Fruit fly (Drosophila melanogaster) whole organism, adult: ENCODE measurements around the gene CG7179.

Experiments
- CG33017 ChIP-seq: fragments of 200-800 bp; sonication (Bioruptor generic); optimal IDR thresholded peaks from 2 replicates; lab custom pipeline; 2018; ENCODE audit warnings: missing biosample characterization, mild to moderate bottlenecking, missing genetic modification characterization, moderate library complexity
- Clk ChIP-seq: fragments of 200-800 bp; sonication (Bioruptor generic); optimal IDR thresholded peaks from 2 replicates; lab custom pipeline; 2017; ENCODE audit warnings: missing biosample characterization, missing genetic modification characterization
- Crg-1 ChIP-seq: fragments of 200-800 bp; sonication (Bioruptor generic); optimal IDR thresholded peaks from 2 replicates; lab custom pipeline; 2016; ENCODE audit warnings: missing biosample characterization, missing genetic modification characterization
- Mnt ChIP-seq: fragments of 200-800 bp; sonication (Bioruptor generic); optimal IDR thresholded peaks from 2 replicates; lab custom pipeline; 2016; ENCODE audit warnings: missing biosample characterization, mild to moderate bottlenecking, missing genetic modification characterization

- no peak for TF ChIP-seq CG33017 (tag; lab: Kevin White, UChicago)
- TF ChIP-seq Mnt (GFP tag; lab: Kevin White, UChicago): no peak
- TF ChIP-seq Crg-1: no peak
- TF ChIP-seq Clk (GFP tag; lab: Kevin White, UChicago): no peak
Observed at dm6 chr2L:7750631-7751161, 27.1 kb downstream of the CG7179 start.
